Fruit fly (Drosophila melanogaster): ENCODE data around the gene CG42613.

CG42613 gene

dm6 chr3R:18905921-18906878 is 22.8 kb upstream of the CG42613 start, which contains the start of gene EndoA (continued):
- TF ChIP-seq Asciz (GFP tag; optimal IDR thresholded peaks at IDR 0.05) (no peak), CG2889 (GFP tag; IDR thresholded peaks at IDR 0.05) (no peak), CG15269 (tag; optimal IDR thresholded peaks at IDR 0.05) (peak; percentile 60), sens (GFP tag) (peak; percentile 46), Doc3 (GFP tag; IDR thresholded peaks at IDR 0.05; ENCODE audit: partially characterized antibody) (peak; percentile 57; the same call in 2 of the 3 replicates), tap (tag; optimal IDR thresholded peaks at IDR 0.05) (peak; percentile 58), CG2116 (GFP tag; optimal IDR thresholded peaks at IDR 0.05) (peak; percentile 65), ken (GFP tag; IDR thresholded peaks at IDR 0.05) (no peak), lbe (GFP tag; optimal IDR thresholded peaks at IDR 0.05) (no peak), chinmo (GFP tag; IDR thresholded peaks at IDR 0.05; ENCODE audit: partially characterized antibody) (0 out of 4 replicates have a peak, but pooled peaks have one; percentile 14), BtbVII (GFP tag; optimal IDR thresholded peaks at IDR 0.05) (no peak), CG17912 (GFP tag; optimal IDR thresholded peaks at IDR 0.05) (no peak), CG6765 (GFP tag; optimal IDR thresholded peaks at IDR 0.05) (no peak), chif (GFP tag; optimal IDR thresholded peaks at IDR 0.05) (no peak), grau (tag; optimal IDR thresholded peaks at IDR 0.05) (peak; percentile 66), CG9876 (GFP tag; optimal IDR thresholded peaks at IDR 0.05) (no peak), Xrp1 (GFP tag; IDR thresholded peaks at IDR 0.05) (peak; percentile 78), CG6654 (GFP tag; optimal IDR thresholded peaks at IDR 0.05) (no peak), CG42726 (GFP tag; IDR thresholded peaks at IDR 0.05; ENCODE audit: partially characterized antibody) (peak; percentile 42; the same call in 1 of the 2 replicates), Ptx1 (GFP tag; IDR thresholded peaks at IDR 0.05) (peak; percentile 54; the same call in 1 of the 2 replicates), CG10366 (GFP tag; IDR thresholded peaks at IDR 0.05) (no peak), run (tag; optimal IDR thresholded peaks at IDR 0.05) (no peak), E2f2 (GFP tag; IDR thresholded peaks at IDR 0.05) (peak; percentile 64), gsb-n (tag; optimal IDR thresholded peaks at IDR 0.05) (peak; percentile 65), fru (optimal IDR thresholded peaks at IDR 0.05) (no peak), CG3847 (GFP tag; IDR thresholded peaks at IDR 0.05) (peak; percentile 43; the same call in 1 of the 2 replicates), Aef1 (GFP tag; IDR thresholded peaks at IDR 0.05) (no peak), CG17802 (tag; optimal IDR thresholded peaks at IDR 0.05) (no peak), Sin3A (optimal IDR thresholded peaks at IDR 0.05) (peak; percentile 18)

DNA sequence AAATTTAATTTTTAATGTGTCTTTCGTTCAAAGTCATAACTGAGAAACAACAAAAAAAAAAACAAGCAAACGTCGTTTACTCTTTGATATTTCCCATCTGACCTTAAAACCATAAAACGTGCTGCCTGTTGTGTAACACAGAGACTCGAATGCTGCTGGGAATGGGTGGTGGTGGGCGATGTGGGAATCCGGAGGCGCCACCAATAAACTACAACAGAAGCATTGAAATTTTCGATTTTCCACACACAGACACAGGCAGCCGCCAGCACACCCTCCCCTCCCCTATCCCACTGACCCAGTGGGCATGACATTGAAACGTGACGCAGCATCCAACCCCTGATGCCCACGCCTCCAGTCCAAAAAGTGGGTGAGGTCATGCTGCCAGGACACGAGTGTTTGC is 18.7 kb upstream of the CG42613 start:
- no peak for TF ChIP-seq lbe (GFP tag; optimal IDR thresholded peaks at IDR 0.05)
- TF ChIP-seq onecut (GFP tag; IDR thresholded peaks at IDR 0.05) = peak; percentile 64
- TF ChIP-seq insv (GFP tag; optimal IDR thresholded peaks at IDR 0.05) = no peak
- peak; percentile 58 for TF ChIP-seq CG12769 (tag; optimal IDR thresholded peaks at IDR 0.05)
- TF ChIP-seq Myb (GFP tag; optimal IDR thresholded peaks at IDR 0.05) = no peak
- TF ChIP-seq Rfx (GFP tag; IDR thresholded peaks at IDR 0.05) = 0 out of 2 replicates have a peak, but pooled peaks have one; percentile 13
- peak; percentile 13 for TF ChIP-seq Med (GFP tag)
- TF ChIP-seq ap (GFP tag; IDR thresholded peaks at IDR 0.05) = no peak
- no peak for TF ChIP-seq CG8290 (GFP tag; optimal IDR thresholded peaks at IDR 0.05)
- peak in 1 of 2 experiments; percentile 21 for TF ChIP-seq CG8290 (tag; optimal IDR thresholded peaks at IDR 0.05)
- TF ChIP-seq Atf6 (GFP tag; IDR thresholded peaks at IDR 0.05) = 0 out of 2 replicates have a peak, but pooled peaks have one; percentile 7
- peak; percentile 4 for TF ChIP-seq cg (GFP tag; optimal IDR thresholded peaks at IDR 0.05)
- peak; percentile 61 for TF ChIP-seq cwo (GFP tag; optimal IDR thresholded peaks at IDR 0.05)
- TF ChIP-seq CG1647 (GFP tag; optimal IDR thresholded peaks at IDR 0.05) = no peak
- peak; percentile 9; the same call in 1 of the 2 replicates for TF ChIP-seq ranshi (GFP tag; IDR thresholded peaks at IDR 0.05)
- peak; percentile 20 for TF ChIP-seq nerfin-1 (tag; optimal IDR thresholded peaks at IDR 0.05)
- TF ChIP-seq Max (GFP tag; optimal IDR thresholded peaks at IDR 0.05) = no peak
- TF ChIP-seq lov (optimal IDR thresholded peaks at IDR 0.05) = no peak
- TF ChIP-seq lov (GFP tag; IDR thresholded peaks at IDR 0.05) = no peak
- TF ChIP-seq E2f2 (GFP tag; IDR thresholded peaks at IDR 0.05) = 0 out of 2 replicates have a peak, but pooled peaks have one; percentile 12
- no peak for TF ChIP-seq gfzf (GFP tag; optimal IDR thresholded peaks at IDR 0.05)
- 0 out of 2 replicates have a peak, but pooled peaks have one; percentile 18 for TF ChIP-seq CG17328 (GFP tag; IDR thresholded peaks at IDR 0.05)
- TF ChIP-seq crol (GFP tag; IDR thresholded peaks at IDR 0.05) = peak; percentile 84
